Worm (Caenorhabditis elegans) whole organism, L1 larva: ENCODE measurements around the gene T05C12.15.

ENCODE experiments used
- C34B4.2 ChIP-seq: sonication (generic microtip); optimal IDR thresholded peaks from 2 replicates; lab custom pipeline; 2017; ENCODE audit warnings: mild to moderate bottlenecking, missing genetic modification characterization, missing compliant biosample characterization
- F16B12.6 ChIP-seq: fragments of 150-350 bp; optimal IDR thresholded peaks from 2 replicates; lab custom pipeline; 2014; ENCODE audit warnings: missing biosample characterization, missing genetic modification characterization
- Y116A8C.19 ChIP-seq: sonication (generic microtip); optimal IDR thresholded peaks from 2 replicates; lab custom pipeline; 2016; ENCODE audit warnings: missing compliant biosample characterization, missing genetic modification characterization, borderline replicate concordance
- aha-1 ChIP-seq: fragments of 150-350 bp; optimal IDR thresholded peaks from 2 replicates; lab custom pipeline; 2014; ENCODE audit warnings: missing biosample characterization, missing genetic modification characterization
- aly-2 ChIP-seq: fragments of 150-350 bp; optimal IDR thresholded peaks from 2 replicates; lab custom pipeline; 2014; ENCODE audit warnings: missing biosample characterization, missing genetic modification characterization
- ama-1 ChIP-seq: fragments of 150-350 bp; optimal IDR thresholded peaks from 2 replicates; lab custom pipeline; 2014
- blmp-1 ChIP-seq: fragments of 150-350 bp; optimal IDR thresholded peaks from 2 replicates; lab custom pipeline; 2014; ENCODE audit warnings: missing biosample characterization, missing genetic modification characterization
- ceh-8 ChIP-seq: fragments of 200-800 bp; sonication (Bioruptor generic); optimal IDR thresholded peaks from 2 replicates; lab custom pipeline; 2018; ENCODE audit warnings: mild to moderate bottlenecking, missing genetic modification characterization, moderate library complexity, missing compliant biosample characterization
- ceh-82 ChIP-seq, 3 experiments: fragments of 150-350 bp in 1 of 3; sonication (generic microtip) in 2 of 3; optimal IDR thresholded peaks; 2 replicates each; lab custom pipeline; 2014 to 2017; ENCODE audit warnings: missing biosample characterization in 3 of 3, missing genetic modification characterization in 3 of 3
- dpl-1 ChIP-seq, 3 experiments: fragments of 150-350 bp in 2 of 3; sonication (generic microtip) in 1 of 3; optimal IDR thresholded peaks; 2 replicates each; lab custom pipeline; 2014 to 2017; ENCODE audit warnings: missing biosample characterization in 3 of 3, missing genetic modification characterization in 3 of 3, missing genetic modification reagents in 3 of 3
- efl-1 ChIP-seq, 4 experiments: fragments of 150-350 bp; optimal IDR thresholded peaks in 3 of 4; peaks in 1 of 4; 1 replicate in 1 of 4; 2 replicates in 3 of 4; lab custom pipeline; 2014; ENCODE audit warnings: missing biosample characterization in 2 of 4, missing genetic modification characterization in 2 of 4, missing genetic modification reagents in 2 of 4
- egl-13 ChIP-seq: sonication (generic microtip); optimal IDR thresholded peaks from 2 replicates; lab custom pipeline; 2016; ENCODE audit warnings: missing genotype, missing genetic modification reagents, missing genetic modification characterization, missing compliant biosample characterization
- elt-2 ChIP-seq: sonication (generic microtip); optimal IDR thresholded peaks from 2 replicates; lab custom pipeline; 2016; ENCODE audit warnings: missing genetic modification characterization, mild to moderate bottlenecking, inconsistent platforms, missing compliant biosample characterization, missing genetic modification reagents
- elt-3 ChIP-seq, 6 experiments: fragments of 150-350 bp in 1 of 6; sonication (generic microtip); optimal IDR thresholded peaks; 2 replicates each; lab custom pipeline; 2017 to 2018; ENCODE audit warnings: missing biosample characterization in 6 of 6, missing genetic modification characterization in 6 of 6, inconsistent platforms in 1 of 6
- fkh-10 ChIP-seq: sonication (generic microtip); optimal IDR thresholded peaks from 2 replicates; lab custom pipeline; 2017; ENCODE audit warnings: missing biosample characterization, missing genetic modification reagents, missing genetic modification characterization
- fkh-8 ChIP-seq: sonication (generic microtip); optimal IDR thresholded peaks from 2 replicates; lab custom pipeline; 2016; ENCODE audit warnings: mild to moderate bottlenecking, missing genetic modification characterization, missing compliant biosample characterization
- grh-1 ChIP-seq: fragments of 200-800 bp; sonication (Bioruptor generic); IDR thresholded peaks from 2 replicates; pipeline ENCODE4 v1.3.6; 2022; ENCODE audit warnings: missing genetic modification reagents, missing genetic modification characterization, missing compliant biosample characterization
- hlh-4 ChIP-seq: sonication (generic microtip); optimal IDR thresholded peaks from 2 replicates; lab custom pipeline; 2016; ENCODE audit warnings: mild to moderate bottlenecking, missing genetic modification characterization, missing compliant biosample characterization
- isw-1 ChIP-seq: fragments of 200-800 bp; sonication (Bioruptor generic); IDR thresholded peaks from 2 replicates; pipeline ENCODE4 v1.3.6; 2022; ENCODE audit warnings: missing genetic modification characterization, missing compliant biosample characterization
- lin-13 ChIP-seq: fragments of 150-350 bp; optimal IDR thresholded peaks from 2 replicates; lab custom pipeline; 2014; ENCODE audit warnings: missing biosample characterization, missing genetic modification reagents, missing genetic modification characterization
- lin-14 ChIP-seq: fragments of 200-800 bp; sonication (Bioruptor generic); optimal IDR thresholded peaks from 2 replicates; lab custom pipeline; 2018; ENCODE audit warnings: mild to moderate bottlenecking, missing genetic modification characterization, moderate library complexity, missing compliant biosample characterization
- lin-15B ChIP-seq: fragments of 150-350 bp; sonication (generic microtip); optimal IDR thresholded peaks from 3 replicates; lab custom pipeline; 2014; ENCODE audit warnings: missing biosample characterization, missing genetic modification characterization
- lin-35 ChIP-seq, 2 experiments: fragments of 150-350 bp; optimal IDR thresholded peaks; 2 replicates each; lab custom pipeline; 2014; ENCODE audit warnings: missing biosample characterization in 2 of 2, missing genetic modification characterization in 2 of 2, missing genetic modification reagents in 2 of 2
- lir-3 ChIP-seq: sonication (generic microtip); optimal IDR thresholded peaks from 2 replicates; lab custom pipeline; 2016; ENCODE audit warnings: mild to moderate bottlenecking, missing genetic modification characterization, moderate library complexity, missing compliant biosample characterization; ENCODE audit not compliant: poor library complexity
- lsy-2 ChIP-seq, 2 experiments: fragments of 150-350 bp; optimal IDR thresholded peaks; 2 replicates each; lab custom pipeline; 2014; ENCODE audit warnings: missing biosample characterization in 2 of 2, missing genetic modification characterization in 2 of 2
- mdl-1 ChIP-seq, 2 experiments: fragments of 150-350 bp; optimal IDR thresholded peaks; 2 replicates each; lab custom pipeline; 2014 to 2017; ENCODE audit warnings: missing biosample characterization in 2 of 2, missing genetic modification characterization in 2 of 2, inconsistent platforms in 1 of 2
- mef-2 ChIP-seq: fragments of 150-350 bp; optimal IDR thresholded peaks from 2 replicates; lab custom pipeline; 2014; ENCODE audit warnings: missing biosample characterization, missing genetic modification characterization
- mep-1 ChIP-seq: fragments of 150-350 bp; optimal IDR thresholded peaks from 2 replicates; lab custom pipeline; 2014; ENCODE audit warnings: missing biosample characterization, missing genetic modification characterization
- nhr-11 ChIP-seq: fragments of 150-350 bp; optimal IDR thresholded peaks from 2 replicates; lab custom pipeline; 2014; ENCODE audit warnings: missing biosample characterization, missing genetic modification characterization
- nhr-19 ChIP-seq: fragments of 200-800 bp; sonication (Bioruptor generic); conservative IDR thresholded peaks from 2 replicates; pipeline ENCODE4 v1.3.6; 2022; ENCODE audit warnings: missing genetic modification characterization, missing compliant biosample characterization
- nhr-20 ChIP-seq: sonication (generic microtip); optimal IDR thresholded peaks from 2 replicates; lab custom pipeline; 2016; ENCODE audit warnings: mild to moderate bottlenecking, missing genetic modification characterization, missing compliant biosample characterization
- nhr-28 ChIP-seq: fragments of 150-350 bp; optimal IDR thresholded peaks from 2 replicates; lab custom pipeline; 2014; ENCODE audit warnings: missing biosample characterization, missing genetic modification characterization
- nhr-47 ChIP-seq: sonication (generic microtip); optimal IDR thresholded peaks from 2 replicates; lab custom pipeline; 2016; ENCODE audit warnings: mild to moderate bottlenecking, missing genetic modification characterization, moderate library complexity, missing compliant biosample characterization
- nhr-71 ChIP-seq: sonication (generic microtip); optimal IDR thresholded peaks from 2 replicates; lab custom pipeline; 2016; ENCODE audit warnings: mild to moderate bottlenecking, missing genetic modification characterization, moderate library complexity, missing compliant biosample characterization
- nhr-77 ChIP-seq: fragments of 150-350 bp; optimal IDR thresholded peaks from 2 replicates; lab custom pipeline; 2014; ENCODE audit warnings: missing biosample characterization, missing genetic modification characterization
- nhr-85 ChIP-seq: sonication (generic microtip); peaks from one replicate; lab custom pipeline; 2016; ENCODE audit warnings: missing genetic modification characterization, inconsistent platforms, missing compliant biosample characterization
- nhr-90 ChIP-seq: sonication (generic microtip); optimal IDR thresholded peaks from 2 replicates; lab custom pipeline; 2016; ENCODE audit warnings: mild to moderate bottlenecking, missing genetic modification characterization, missing compliant biosample characterization; ENCODE audit not compliant: poor library complexity
- pax-3 ChIP-seq: fragments of 200-800 bp; sonication (Bioruptor generic); optimal IDR thresholded peaks from 2 replicates; lab custom pipeline; 2018; ENCODE audit warnings: mild to moderate bottlenecking, missing genetic modification characterization, moderate library complexity, missing compliant biosample characterization
- skn-1 ChIP-seq: fragments of 150-350 bp; optimal IDR thresholded peaks from 2 replicates; lab custom pipeline; 2014; ENCODE audit warnings: missing biosample characterization, missing genetic modification characterization
- snpc-4 ChIP-seq: fragments of 150-350 bp; optimal IDR thresholded peaks from 2 replicates; lab custom pipeline; 2014; ENCODE audit warnings: missing biosample characterization, missing genetic modification characterization
- snu-23 ChIP-seq: sonication (generic microtip); optimal IDR thresholded peaks from 2 replicates; lab custom pipeline; 2016; ENCODE audit warnings: missing genetic modification characterization, missing compliant biosample characterization
- sox-4 ChIP-seq: sonication (generic microtip); optimal IDR thresholded peaks from 2 replicates; lab custom pipeline; 2016; ENCODE audit warnings: missing genetic modification characterization, missing compliant biosample characterization
- swsn-7 ChIP-seq: sonication (generic microtip); optimal IDR thresholded peaks from 2 replicates; lab custom pipeline; 2016; ENCODE audit warnings: missing genetic modification characterization, missing compliant biosample characterization
- tbx-2 ChIP-seq: sonication (generic microtip); optimal IDR thresholded peaks from 2 replicates; lab custom pipeline; 2016; ENCODE audit warnings: missing genetic modification characterization, missing compliant biosample characterization
- unc-30 ChIP-seq: sonication (generic microtip); optimal IDR thresholded peaks from 2 replicates; lab custom pipeline; 2017; ENCODE audit warnings: missing biosample characterization, missing genetic modification characterization
- unc-62 ChIP-seq: fragments of 150-350 bp; optimal IDR thresholded peaks from 2 replicates; lab custom pipeline; 2014; ENCODE audit warnings: missing biosample characterization, missing genetic modification reagents, missing genetic modification characterization
- unc-86 ChIP-seq: sonication (generic microtip); optimal IDR thresholded peaks from 2 replicates; lab custom pipeline; 2016; ENCODE audit warnings: missing genetic modification characterization, missing compliant biosample characterization
- unc-98 ChIP-seq: fragments of 200-800 bp; sonication (Bioruptor generic); IDR thresholded peaks from 2 replicates; pipeline ENCODE4 v1.3.6; 2022; ENCODE audit warnings: missing genetic modification characterization, missing compliant biosample characterization
- xbp-1 ChIP-seq: sonication (generic microtip); optimal IDR thresholded peaks from 2 replicates; lab custom pipeline; 2016; ENCODE audit warnings: missing genetic modification characterization, missing compliant biosample characterization
- zag-1 ChIP-seq: fragments of 150-350 bp; optimal IDR thresholded peaks from 2 replicates; lab custom pipeline; 2014; ENCODE audit warnings: missing biosample characterization, missing genetic modification characterization
- zip-4 ChIP-seq: fragments of 200-800 bp; sonication (Bioruptor generic); optimal IDR thresholded peaks from 2 replicates; lab custom pipeline; 2018; ENCODE audit warnings: mild to moderate bottlenecking, missing genetic modification characterization, moderate library complexity, missing compliant biosample characterization
- ztf-4 ChIP-seq: fragments of 150-350 bp; optimal IDR thresholded peaks from 2 replicates; lab custom pipeline; 2014; ENCODE audit warnings: missing biosample characterization, missing genetic modification characterization

T05C12.15 gene

ce11 chrII:8131413-8131966, 37.9 kb upstream of the T05C12.15 start:
- no peak for TF ChIP-seq unc-98 (GFP tag; lab: Robert Waterston, UW)
- peak; percentile 44 to 61 (median 51) for TF ChIP-seq dpl-1 (GFP tag; optimal IDR thresholded peaks at IDR 0.05; lab: Kevin White, UChicago)
- TF ChIP-seq nhr-20 (tag; lab: Kevin White, UChicago): peak; percentile 69
- TF ChIP-seq tbx-2 (tag; lab: Kevin White, UChicago): peak; percentile 26
- TF ChIP-seq swsn-7 (tag; lab: Kevin White, UChicago): peak; percentile 42
- peak; percentile 48 for TF ChIP-seq ztf-4 (tag; lab: Kevin White, UChicago)
- no peak for TF ChIP-seq C34B4.2 (tag; lab: Kevin White, UChicago)
- TF ChIP-seq efl-1 (optimal IDR thresholded peaks at IDR 0.05; lab: Kevin White, UChicago): peak; percentile 19 to 20
- peak in 1 of 2 experiments; percentile 61 for TF ChIP-seq efl-1 (GFP tag; optimal IDR thresholded peaks at IDR 0.05 in 1 of 2; lab: Kevin White, UChicago)
- TF ChIP-seq ceh-8: peak; percentile 24
- peak; percentile 97 for TF ChIP-seq nhr-85 (tag; lab: Kevin White, UChicago)
- peak in 1 of 3 experiments; percentile 53 for TF ChIP-seq ceh-82 (tag; optimal IDR thresholded peaks at IDR 0.05; lab: Kevin White, UChicago)
- no peak for TF ChIP-seq elt-2
- TF ChIP-seq sox-4 (tag; lab: Kevin White, UChicago): no peak
- TF ChIP-seq unc-86 (tag; lab: Kevin White, UChicago): no peak
- peak; percentile 2 for TF ChIP-seq mef-2 (tag; lab: Kevin White, UChicago)
- TF ChIP-seq isw-1 (GFP tag; lab: Robert Waterston, UW): no peak
- no peak for TF ChIP-seq hlh-4 (tag; lab: Kevin White, UChicago)
- no peak for TF ChIP-seq lin-15B (tag; lab: Kevin White, UChicago)
- 0 out of 2 replicates have a peak, but pooled peaks have one; percentile 29 for TF ChIP-seq nhr-19 (GFP tag; lab: Robert Waterston, UW)
- no peak for TF ChIP-seq zip-4 (GFP tag; lab: Kevin White, UChicago)
- peak; percentile 96 for TF ChIP-seq grh-1 (GFP tag; lab: Robert Waterston, UW)
- peak; percentile 12 for TF ChIP-seq xbp-1
- no peak for TF ChIP-seq aha-1
- TF ChIP-seq pax-3 (tag; lab: Kevin White, UChicago): no peak
- TF ChIP-seq blmp-1: peak; percentile 82
- TF ChIP-seq nhr-11 (tag; lab: Kevin White, UChicago): no peak
- TF ChIP-seq skn-1: peak; percentile 2
- TF ChIP-seq unc-62 (GFP tag; lab: Kevin White, UChicago): no peak
- TF ChIP-seq fkh-8 (tag; lab: Kevin White, UChicago): peak; percentile 79
- peak in 1 of 2 experiments; percentile 15 for TF ChIP-seq mdl-1 (tag; optimal IDR thresholded peaks at IDR 0.05; lab: Kevin White, UChicago)
- TF ChIP-seq mep-1: peak; percentile 32
- peak; percentile 24 for TF ChIP-seq nhr-47 (tag; lab: Kevin White, UChicago)
- peak; percentile 87 for TF ChIP-seq lin-14 (GFP tag; lab: Kevin White, UChicago)
- peak; percentile 23 to 59 for TF ChIP-seq lsy-2 (tag; optimal IDR thresholded peaks at IDR 0.05; lab: Kevin White, UChicago)
- TF ChIP-seq Y116A8C.19 (tag; lab: Kevin White, UChicago): no peak
- no peak for TF ChIP-seq fkh-10 (GFP tag; lab: Kevin White, UChicago)
- peak; percentile 17 for TF ChIP-seq F16B12.6
- TF ChIP-seq lir-3: no peak
- TF ChIP-seq snu-23 (GFP tag; lab: Kevin White, UChicago): peak; percentile 73
- TF ChIP-seq nhr-28 (tag; lab: Kevin White, UChicago): no peak
- TF ChIP-seq lin-13 (GFP tag; lab: Kevin White, UChicago): peak; percentile 63
- peak; percentile 41 for TF ChIP-seq nhr-90 (tag; lab: Kevin White, UChicago)
- TF ChIP-seq snpc-4 (tag; lab: Kevin White, UChicago): no peak
- TF ChIP-seq ama-1: no peak
- no peak for TF ChIP-seq unc-30
- TF ChIP-seq elt-3 (tag; optimal IDR thresholded peaks at IDR 0.05; lab: Kevin White, UChicago): peak in 5 of 6 experiments; percentile 20 to 83 (median 53)
- no peak for TF ChIP-seq aly-2 (tag; lab: Kevin White, UChicago)
- peak; percentile 5 to 67 for TF ChIP-seq lin-35 (GFP tag; optimal IDR thresholded peaks at IDR 0.05; lab: Kevin White, UChicago)
- TF ChIP-seq zag-1 (tag; lab: Kevin White, UChicago): no peak
- peak; percentile 71 for TF ChIP-seq nhr-71 (tag; lab: Kevin White, UChicago)
- TF ChIP-seq egl-13: peak; percentile 9
- TF ChIP-seq nhr-77 (tag; lab: Kevin White, UChicago): peak; percentile 68
